Worm (Caenorhabditis elegans) whole organism, L2 larva: Measurements from ENCODE around the gene golg-4.

Experiments
- aly-2 ChIP-seq: fragments of 150-350 bp; optimal IDR thresholded peaks from 2 replicates; lab custom pipeline; 2014; ENCODE audit warnings: missing biosample characterization, missing genetic modification characterization
- ama-1 ChIP-seq: fragments of 150-350 bp; optimal IDR thresholded peaks from 2 replicates; lab custom pipeline; 2018; ENCODE audit warnings: inconsistent platforms
- ceh-82 ChIP-seq: fragments of 150-350 bp; optimal IDR thresholded peaks from 2 replicates; lab custom pipeline; 2014; ENCODE audit warnings: missing biosample characterization, missing genetic modification characterization
- elt-3 ChIP-seq: sonication (generic microtip); optimal IDR thresholded peaks from 2 replicates; lab custom pipeline; 2017; ENCODE audit warnings: missing biosample characterization, missing genetic modification characterization
- mab-5 ChIP-seq: fragments of 150-350 bp; optimal IDR thresholded peaks from 2 replicates; lab custom pipeline; 2014; ENCODE audit warnings: missing biosample characterization, missing genetic modification characterization
- mdl-1 ChIP-seq, 2 experiments: fragments of 150-350 bp in 1 of 2; sonication (generic microtip) in 1 of 2; optimal IDR thresholded peaks; 2 replicates each; lab custom pipeline; 2017; ENCODE audit warnings: missing biosample characterization in 2 of 2, missing genetic modification characterization in 2 of 2
- nhr-21 ChIP-seq: fragments of 150-350 bp; optimal IDR thresholded peaks from 2 replicates; lab custom pipeline; 2014; ENCODE audit warnings: missing biosample characterization, missing genetic modification characterization
- nhr-23 ChIP-seq: fragments of 150-350 bp; optimal IDR thresholded peaks from 2 replicates; lab custom pipeline; 2014; ENCODE audit warnings: missing biosample characterization, missing genetic modification reagents, missing genetic modification characterization
- unc-55 ChIP-seq: fragments of 150-350 bp; sonication (generic microtip); optimal IDR thresholded peaks from 3 replicates; lab custom pipeline; 2014; ENCODE audit warnings: missing biosample characterization, missing genetic modification reagents, missing genetic modification characterization
- unc-62 ChIP-seq: fragments of 150-350 bp; optimal IDR thresholded peaks from 2 replicates; lab custom pipeline; 2014; ENCODE audit warnings: missing biosample characterization, missing genetic modification reagents, missing genetic modification characterization
- ztf-11 ChIP-seq: sonication (generic microtip); optimal IDR thresholded peaks from 2 replicates; lab custom pipeline; 2017; ENCODE audit warnings: missing biosample characterization, missing genetic modification characterization

ce11 chrIII:3370770-3371169 is 34.6 kb upstream of the golg-4 start:
- TF ChIP-seq mdl-1 (tag; optimal IDR thresholded peaks at IDR 0.05; lab: Kevin White, UChicago) (no peak), ceh-82 (no peak), nhr-23 (no peak), mab-5 (tag; lab: Kevin White, UChicago) (no peak), elt-3 (no peak), unc-62 (GFP tag; lab: Kevin White, UChicago) (no peak), ztf-11 (tag; lab: Kevin White, UChicago) (no peak), aly-2 (tag; lab: Kevin White, UChicago) (no peak), nhr-21 (tag; lab: Kevin White, UChicago) (no peak), unc-55 (GFP tag; lab: Kevin White, UChicago) (no peak), ama-1 (lab: Kevin White, UChicago) (no peak)
